Worm (Caenorhabditis elegans): Measurements from ENCODE around the gene E01G6.2.

ce11 chrX:12222723-12223122 is 33.7 kb upstream of the E01G6.2 start:
- TF ChIP-seq sea-2 (GFP tag; IDR thresholded peaks at IDR 0.05) (no peak), F39B2.1 (GFP tag; IDR thresholded peaks at IDR 0.05) (no peak), T07F8.4 (tag; optimal IDR thresholded peaks at IDR 0.05) (no peak), let-607 (tag; optimal IDR thresholded peaks at IDR 0.05) (no peak)

Measured in whole organism, young adult.